Worm (Caenorhabditis elegans) whole organism, L2 larva: ENCODE measurements around the gene Y47D3A.20.

Experiments used
- C34F6.9 ChIP-seq: fragments of 150-350 bp; optimal IDR thresholded peaks from 2 replicates; lab custom pipeline; 2014; ENCODE audit warnings: missing biosample characterization, missing genetic modification characterization
- F13H6.1 ChIP-seq: sonication (generic microtip); optimal IDR thresholded peaks from 2 replicates; lab custom pipeline; 2016; ENCODE audit warnings: missing genetic modification characterization, missing compliant biosample characterization
- Y55F3AM.14 ChIP-seq: fragments of 200-800 bp; sonication (Bioruptor generic); optimal IDR thresholded peaks from 2 replicates; lab custom pipeline; 2018; ENCODE audit warnings: mild to moderate bottlenecking, missing genetic modification characterization, missing compliant biosample characterization
- ZK546.5 ChIP-seq: sonication (generic microtip); optimal IDR thresholded peaks from 2 replicates; lab custom pipeline; 2017; ENCODE audit warnings: missing biosample characterization, missing genetic modification characterization
- alr-1 ChIP-seq: fragments of 150-350 bp; optimal IDR thresholded peaks from 2 replicates; lab custom pipeline; 2014; ENCODE audit warnings: missing biosample characterization, missing genetic modification characterization
- aly-2 ChIP-seq: fragments of 150-350 bp; optimal IDR thresholded peaks from 2 replicates; lab custom pipeline; 2014; ENCODE audit warnings: missing biosample characterization, missing genetic modification characterization
- ama-1 ChIP-seq: fragments of 150-350 bp; optimal IDR thresholded peaks from 2 replicates; lab custom pipeline; 2018; ENCODE audit warnings: inconsistent platforms
- blmp-1 ChIP-seq: sonication (generic microtip); optimal IDR thresholded peaks from 2 replicates; lab custom pipeline; 2017; ENCODE audit warnings: missing genetic modification characterization, mild to moderate bottlenecking, missing compliant biosample characterization, antibody characterized with exemption, moderate library complexity; ENCODE audit not compliant: insufficient read depth
- ceh-16 ChIP-seq: fragments of 150-350 bp; optimal IDR thresholded peaks from 2 replicates; lab custom pipeline; 2014; ENCODE audit warnings: missing biosample characterization, missing genetic modification characterization
- ceh-82 ChIP-seq: fragments of 150-350 bp; optimal IDR thresholded peaks from 2 replicates; lab custom pipeline; 2014; ENCODE audit warnings: missing biosample characterization, missing genetic modification characterization
- crh-2 ChIP-seq: sonication (generic microtip); optimal IDR thresholded peaks from 2 replicates; lab custom pipeline; 2017; ENCODE audit warnings: missing biosample characterization, missing genetic modification characterization
- dmd-4 ChIP-seq: sonication (generic microtip); optimal IDR thresholded peaks from 2 replicates; lab custom pipeline; 2017; ENCODE audit warnings: missing biosample characterization, missing genetic modification characterization
- egl-27 ChIP-seq: sonication (generic microtip); optimal IDR thresholded peaks from 3 replicates; lab custom pipeline; 2017; ENCODE audit warnings: missing biosample characterization, missing genetic modification reagents, missing genetic modification characterization
- elt-1 ChIP-seq: fragments of 150-350 bp; optimal IDR thresholded peaks from 2 replicates; lab custom pipeline; 2014; ENCODE audit warnings: missing biosample characterization, missing genetic modification characterization
- elt-3 ChIP-seq: sonication (generic microtip); optimal IDR thresholded peaks from 2 replicates; lab custom pipeline; 2017; ENCODE audit warnings: missing biosample characterization, missing genetic modification characterization
- fos-1 ChIP-seq: fragments of 150-350 bp; optimal IDR thresholded peaks from 2 replicates; lab custom pipeline; 2014; ENCODE audit warnings: missing biosample characterization, missing genetic modification characterization
- gmeb-1 ChIP-seq: fragments of 150-350 bp; optimal IDR thresholded peaks from 2 replicates; lab custom pipeline; 2014; ENCODE audit warnings: missing biosample characterization, missing genetic modification characterization
- lin-11 ChIP-seq: fragments of 150-350 bp; sonication (generic microtip); optimal IDR thresholded peaks from 2 replicates; lab custom pipeline; 2014; ENCODE audit warnings: missing biosample characterization, missing genetic modification characterization, inconsistent platforms, mixed read lengths
- lin-13 ChIP-seq: fragments of 150-350 bp; optimal IDR thresholded peaks from 2 replicates; lab custom pipeline; 2014; ENCODE audit warnings: missing biosample characterization, missing genetic modification reagents, missing genetic modification characterization
- lin-39 ChIP-seq: fragments of 150-350 bp; optimal IDR thresholded peaks from 2 replicates; lab custom pipeline; 2014; ENCODE audit warnings: missing biosample characterization, missing genetic modification reagents, missing genetic modification characterization
- lsy-2 ChIP-seq, 2 experiments: fragments of 150-350 bp in 1 of 2; sonication (generic microtip) in 1 of 2; optimal IDR thresholded peaks; 2 replicates each; lab custom pipeline; 2014 to 2017; ENCODE audit warnings: missing biosample characterization in 2 of 2, missing genetic modification characterization in 2 of 2
- mab-5 ChIP-seq: fragments of 150-350 bp; optimal IDR thresholded peaks from 2 replicates; lab custom pipeline; 2014; ENCODE audit warnings: missing biosample characterization, missing genetic modification characterization
- mbf-1 ChIP-seq: sonication (generic microtip); optimal IDR thresholded peaks from 2 replicates; lab custom pipeline; 2017; ENCODE audit warnings: missing biosample characterization, missing genetic modification characterization
- mdl-1 ChIP-seq, 2 experiments: fragments of 150-350 bp in 1 of 2; sonication (generic microtip) in 1 of 2; optimal IDR thresholded peaks; 2 replicates each; lab custom pipeline; 2017; ENCODE audit warnings: missing biosample characterization in 2 of 2, missing genetic modification characterization in 2 of 2
- nhr-10 ChIP-seq: sonication (generic microtip); optimal IDR thresholded peaks from 2 replicates; lab custom pipeline; 2017; ENCODE audit warnings: missing biosample characterization, missing genetic modification characterization
- nhr-11 ChIP-seq: fragments of 150-350 bp; optimal IDR thresholded peaks from 2 replicates; lab custom pipeline; 2014; ENCODE audit warnings: missing biosample characterization, missing genetic modification characterization
- nhr-12 ChIP-seq: fragments of 150-350 bp; optimal IDR thresholded peaks from 2 replicates; lab custom pipeline; 2014; ENCODE audit warnings: missing biosample characterization, missing genetic modification characterization
- nhr-21 ChIP-seq: fragments of 150-350 bp; optimal IDR thresholded peaks from 2 replicates; lab custom pipeline; 2014; ENCODE audit warnings: missing biosample characterization, missing genetic modification characterization
- nhr-23 ChIP-seq: fragments of 150-350 bp; optimal IDR thresholded peaks from 2 replicates; lab custom pipeline; 2014; ENCODE audit warnings: missing biosample characterization, missing genetic modification reagents, missing genetic modification characterization
- nhr-237 ChIP-seq: fragments of 150-350 bp; optimal IDR thresholded peaks from 2 replicates; lab custom pipeline; 2014; ENCODE audit warnings: missing biosample characterization, missing genetic modification characterization
- nhr-6 ChIP-seq: fragments of 150-350 bp; optimal IDR thresholded peaks from 2 replicates; lab custom pipeline; 2014; ENCODE audit warnings: missing biosample characterization, missing genetic modification characterization
- nhr-77 ChIP-seq: fragments of 150-350 bp; optimal IDR thresholded peaks from 2 replicates; lab custom pipeline; 2014; ENCODE audit warnings: missing biosample characterization, missing genetic modification characterization
- peb-1 ChIP-seq: fragments of 150-350 bp; optimal IDR thresholded peaks from 2 replicates; lab custom pipeline; 2014; ENCODE audit warnings: missing biosample characterization, missing genetic modification characterization
- sem-4 ChIP-seq: fragments of 150-350 bp; optimal IDR thresholded peaks from 2 replicates; lab custom pipeline; 2014; ENCODE audit warnings: missing biosample characterization, missing genetic modification reagents, missing genetic modification characterization
- skn-1 ChIP-seq: sonication (generic microtip); optimal IDR thresholded peaks from 2 replicates; lab custom pipeline; 2017; ENCODE audit warnings: missing biosample characterization, missing genetic modification characterization
- sma-3 ChIP-seq: sonication (generic microtip); optimal IDR thresholded peaks from 2 replicates; lab custom pipeline; 2016; ENCODE audit warnings: missing genetic modification reagents, missing genetic modification characterization, missing compliant biosample characterization
- sma-9 ChIP-seq, 2 experiments: fragments of 150-350 bp in 1 of 2; sonication (generic microtip) in 1 of 2; optimal IDR thresholded peaks; 2 replicates each; lab custom pipeline; 2014 to 2016; ENCODE audit warnings: missing genetic modification characterization in 2 of 2, mild to moderate bottlenecking in 1 of 2, missing biosample characterization in 1 of 2, missing compliant biosample characterization in 1 of 2, missing genetic modification reagents in 1 of 2, moderate library complexity in 1 of 2
- snpc-4 ChIP-seq: fragments of 150-350 bp; optimal IDR thresholded peaks from 2 replicates; lab custom pipeline; 2014; ENCODE audit warnings: missing biosample characterization, missing genetic modification characterization
- unc-39 ChIP-seq: fragments of 150-350 bp; optimal IDR thresholded peaks from 2 replicates; lab custom pipeline; 2014; ENCODE audit warnings: missing biosample characterization, missing genetic modification characterization
- unc-55 ChIP-seq: fragments of 150-350 bp; sonication (generic microtip); optimal IDR thresholded peaks from 3 replicates; lab custom pipeline; 2014; ENCODE audit warnings: missing biosample characterization, missing genetic modification reagents, missing genetic modification characterization
- unc-62 ChIP-seq: fragments of 150-350 bp; optimal IDR thresholded peaks from 2 replicates; lab custom pipeline; 2014; ENCODE audit warnings: missing biosample characterization, missing genetic modification reagents, missing genetic modification characterization
- zag-1 ChIP-seq: fragments of 150-350 bp; optimal IDR thresholded peaks from 2 replicates; lab custom pipeline; 2014; ENCODE audit warnings: missing biosample characterization, missing genetic modification characterization
- ztf-1 ChIP-seq: fragments of 200-800 bp; sonication (Bioruptor generic); conservative IDR thresholded peaks from 2 replicates; pipeline ENCODE4 v1.3.6; 2022; ENCODE audit warnings: missing genetic modification characterization, missing compliant biosample characterization
- ztf-4 ChIP-seq: fragments of 150-350 bp; optimal IDR thresholded peaks from 2 replicates; lab custom pipeline; 2014; ENCODE audit warnings: missing biosample characterization, missing genetic modification characterization

Y47D3A.20 gene

DNA sequence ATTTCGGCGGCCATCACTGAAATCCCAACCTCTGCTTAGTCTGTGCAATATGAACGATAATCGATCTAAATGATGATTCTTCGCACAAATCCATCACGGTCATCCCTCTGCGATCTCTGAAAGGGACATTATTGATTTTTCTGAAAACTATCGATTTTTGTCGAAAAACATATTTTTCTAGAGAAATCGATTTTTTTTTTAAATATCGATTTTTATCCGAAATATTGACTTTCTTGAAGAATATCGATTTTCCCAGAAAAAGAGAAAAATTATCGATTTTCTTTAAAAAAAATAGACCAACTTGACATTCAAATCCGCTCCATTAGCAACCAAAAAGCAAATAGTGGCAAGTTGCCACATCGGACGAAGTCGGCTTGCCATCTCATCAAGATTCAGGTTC, 12.5 kb downstream of the Y47D3A.20 start:
- TF ChIP-seq dmd-4 (tag; lab: Kevin White, UChicago), result no peak
- no peak for TF ChIP-seq nhr-6 (tag; lab: Kevin White, UChicago)
- TF ChIP-seq zag-1, result no peak
- no peak for TF ChIP-seq ceh-82
- TF ChIP-seq nhr-10 (tag; lab: Kevin White, UChicago), result no peak

ce11 chrIII:11288295-11288694, 13.4 kb downstream of the Y47D3A.20 start:
- TF ChIP-seq nhr-12 (tag; lab: Kevin White, UChicago) (no peak), fos-1 (tag; lab: Kevin White, UChicago) (no peak), sem-4 (tag; lab: Kevin White, UChicago) (no peak), Y55F3AM.14 (GFP tag; lab: Kevin White, UChicago) (no peak), peb-1 (tag; lab: Kevin White, UChicago) (no peak), nhr-10 (tag; lab: Kevin White, UChicago) (no peak), C34F6.9 (tag; lab: Kevin White, UChicago) (no peak), crh-2 (tag; lab: Kevin White, UChicago) (no peak), alr-1 (tag; lab: Kevin White, UChicago) (no peak), nhr-11 (tag; lab: Kevin White, UChicago) (no peak), ceh-16 (tag; lab: Kevin White, UChicago) (no peak), elt-3 (tag; lab: Kevin White, UChicago) (no peak), ZK546.5 (tag; lab: Kevin White, UChicago) (no peak), lin-11 (tag; lab: Kevin White, UChicago) (no peak), blmp-1 (tag; lab: Kevin White, UChicago) (no peak), ztf-1 (no peak)

- TF ChIP-seq lin-11 (tag; lab: Kevin White, UChicago), result no peak
- no peak for TF ChIP-seq nhr-11 (tag; lab: Kevin White, UChicago)
- TF ChIP-seq zag-1, result no peak
- TF ChIP-seq ceh-82, result no peak
- no peak for TF ChIP-seq alr-1 (tag; lab: Kevin White, UChicago)
- TF ChIP-seq nhr-12 (tag; lab: Kevin White, UChicago), result no peak
- no peak for TF ChIP-seq nhr-10 (tag; lab: Kevin White, UChicago)
- TF ChIP-seq aly-2 (tag; lab: Kevin White, UChicago), result no peak
- TF ChIP-seq lsy-2 (tag; optimal IDR thresholded peaks at IDR 0.05; lab: Kevin White, UChicago), result no peak
- TF ChIP-seq nhr-21 (tag; lab: Kevin White, UChicago), result no peak
- no peak for TF ChIP-seq gmeb-1
Observed at ce11 chrIII:11289876-11290275, 15.0 kb downstream of the Y47D3A.20 start.

DNA sequence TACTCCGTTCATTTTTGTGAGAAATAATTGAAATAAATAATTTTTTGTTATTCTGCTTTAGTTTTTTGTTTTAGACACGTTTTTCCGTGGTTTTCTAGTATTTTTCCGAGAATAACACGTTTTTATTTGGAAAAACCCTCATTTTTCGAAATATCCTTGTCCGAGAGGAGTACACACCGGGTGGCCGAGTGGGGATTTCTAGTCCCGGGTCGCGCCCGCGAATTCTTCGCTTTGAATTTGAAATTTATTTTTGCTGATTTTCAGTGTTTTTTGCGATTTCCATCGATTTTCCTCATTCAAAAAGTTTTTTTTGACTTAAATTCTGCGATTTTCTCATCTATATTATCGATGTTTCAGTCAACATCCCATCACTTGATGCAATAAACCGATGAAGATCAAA, 15.7 kb downstream of the Y47D3A.20 start, which contains the start of the genes gly-9, mib-1 and smc-3:
Gene gly-9, minus strand, starts transcription at position 27 of the 400 bp plus-strand sequence.
Gene mib-1, minus strand, starts transcription at position 123 of the 400 bp plus-strand sequence.
Gene smc-3, plus strand, starts transcription at position 351 of the 400 bp plus-strand sequence.
- no peak for TF ChIP-seq egl-27
- no peak for TF ChIP-seq ZK546.5 (tag; lab: Kevin White, UChicago)
- TF ChIP-seq C34F6.9 (tag; lab: Kevin White, UChicago), result peak; percentile 83
- no peak for TF ChIP-seq lin-39 (tag; lab: Kevin White, UChicago)
- peak; percentile 70 for TF ChIP-seq F13H6.1 (tag; lab: Kevin White, UChicago)
- TF ChIP-seq nhr-237 (tag; lab: Kevin White, UChicago), result no peak
- TF ChIP-seq nhr-21 (tag; lab: Kevin White, UChicago), result peak; percentile 13
- no peak for TF ChIP-seq nhr-10 (tag; lab: Kevin White, UChicago)
- no peak for TF ChIP-seq nhr-77 (tag; lab: Kevin White, UChicago)
- TF ChIP-seq sem-4 (tag; lab: Kevin White, UChicago), result peak; percentile 4
- no peak for TF ChIP-seq unc-39 (tag; lab: Kevin White, UChicago)
- no peak for TF ChIP-seq nhr-12 (tag; lab: Kevin White, UChicago)
- no peak for TF ChIP-seq nhr-23 (tag; lab: Kevin White, UChicago)
- TF ChIP-seq mbf-1 (tag; lab: Kevin White, UChicago), result no peak
- no peak for TF ChIP-seq skn-1 (tag; lab: Kevin White, UChicago)
- TF ChIP-seq ztf-1, result no peak
- TF ChIP-seq lin-13 (GFP tag; lab: Kevin White, UChicago), result peak; percentile 72
- TF ChIP-seq sma-9 (GFP tag; optimal IDR thresholded peaks at IDR 0.05; lab: Kevin White, UChicago), result no peak
- no peak for TF ChIP-seq sma-9 (tag; optimal IDR thresholded peaks at IDR 0.05; lab: Kevin White, UChicago)
- peak; percentile 85 for TF ChIP-seq gmeb-1
- TF ChIP-seq zag-1, result no peak
- no peak for TF ChIP-seq peb-1 (tag; lab: Kevin White, UChicago)
- TF ChIP-seq elt-3 (tag; lab: Kevin White, UChicago), result no peak
- TF ChIP-seq sma-3 (GFP tag; lab: Kevin White, UChicago), result peak; percentile 76
- TF ChIP-seq ceh-16 (tag; lab: Kevin White, UChicago), result no peak
- no peak for TF ChIP-seq elt-1 (tag; lab: Kevin White, UChicago)
- peak; percentile 33 for TF ChIP-seq fos-1 (tag; lab: Kevin White, UChicago)
- TF ChIP-seq ztf-4, result no peak
- TF ChIP-seq mdl-1 (tag; optimal IDR thresholded peaks at IDR 0.05; lab: Kevin White, UChicago), result no peak
- peak; percentile 48 to 75 for TF ChIP-seq lsy-2 (tag; optimal IDR thresholded peaks at IDR 0.05; lab: Kevin White, UChicago)
- peak; percentile 6 for TF ChIP-seq mab-5 (tag; lab: Kevin White, UChicago)
- TF ChIP-seq crh-2 (tag; lab: Kevin White, UChicago), result peak; percentile 86
- TF ChIP-seq snpc-4 (tag; lab: Kevin White, UChicago), result peak; percentile 15
- TF ChIP-seq unc-55, result peak; percentile 75
- peak; percentile 48 for TF ChIP-seq lin-11 (tag; lab: Kevin White, UChicago)
- TF ChIP-seq dmd-4 (tag; lab: Kevin White, UChicago), result no peak
- no peak for TF ChIP-seq ama-1 (lab: Kevin White, UChicago)
- no peak for TF ChIP-seq unc-62 (GFP tag; lab: Kevin White, UChicago)
- no peak for TF ChIP-seq blmp-1 (tag; lab: Kevin White, UChicago)
- no peak for TF ChIP-seq ceh-82
